Fruit fly (Drosophila melanogaster) whole organism, embryonic: ENCODE results near the gene ps.

ENCODE experiments used
- Asciz ChIP-seq: fragments of 200-800 bp; sonication (Bioruptor generic); optimal IDR thresholded peaks from 2 replicates; lab custom pipeline; 2017; ENCODE audit warnings: missing biosample characterization, mild to moderate bottlenecking, missing genetic modification characterization, missing genetic modification reagents
- CG12104 ChIP-seq: fragments of 200-800 bp; sonication (Bioruptor generic); optimal IDR thresholded peaks from 3 replicates; lab custom pipeline; 2016; ENCODE audit warnings: missing biosample characterization, missing genetic modification characterization
- CG12299 ChIP-seq: fragments of 200-800 bp; sonication (Bioruptor generic); optimal IDR thresholded peaks from 2 replicates; lab custom pipeline; 2018; ENCODE audit warnings: missing biosample characterization, mild to moderate bottlenecking, missing genetic modification characterization
- CG13287 ChIP-seq: fragments of 200-800 bp; sonication (Bioruptor generic); IDR thresholded peaks from 2 replicates; pipeline ENCODE4 v1.3.6; 2022; ENCODE audit warnings: missing biosample characterization, missing genetic modification characterization; ENCODE audit not compliant: partially characterized antibody
- CG1647 ChIP-seq: fragments of 200-800 bp; sonication (Bioruptor generic); optimal IDR thresholded peaks from 3 replicates; lab custom pipeline; 2016; ENCODE audit warnings: missing biosample characterization, missing genetic modification characterization
- CG17802 ChIP-seq: fragments of 200-800 bp; sonication (Bioruptor generic); optimal IDR thresholded peaks from 2 replicates; lab custom pipeline; 2018; ENCODE audit warnings: missing biosample characterization, mild to moderate bottlenecking, missing genetic modification characterization, moderate library complexity
- CG18476 ChIP-seq: fragments of 200-800 bp; sonication (Bioruptor generic); optimal IDR thresholded peaks from 2 replicates; lab custom pipeline; 2016; ENCODE audit warnings: missing biosample characterization, mild to moderate bottlenecking, missing genetic modification characterization
- CG2889 ChIP-seq: fragments of 200-800 bp; sonication (Bioruptor generic); IDR thresholded peaks from 3 replicates; pipeline ENCODE4 v1.3.6; 2022; ENCODE audit warnings: missing biosample characterization, missing genetic modification characterization
- CG6654 ChIP-seq: fragments of 200-800 bp; sonication (Bioruptor generic); optimal IDR thresholded peaks from 2 replicates; lab custom pipeline; 2017; ENCODE audit warnings: missing biosample characterization, mild to moderate bottlenecking, missing genetic modification characterization
- CG7839 ChIP-seq: fragments of 200-800 bp; sonication (Bioruptor generic); optimal IDR thresholded peaks from 3 replicates; lab custom pipeline; 2018; ENCODE audit warnings: missing biosample characterization, mild to moderate bottlenecking, missing genetic modification characterization, moderate library complexity
- Doc2 ChIP-seq: fragments of 200-800 bp; sonication (Bioruptor generic); IDR thresholded peaks from 2 replicates; pipeline ENCODE4 v1.3.6; 2022; ENCODE audit warnings: missing biosample characterization, missing genetic modification characterization
- Eip74EF ChIP-seq, 2 experiments: fragments of 200-800 bp in 1 of 2; fragments of >200 bp in 1 of 2; sonication (Bioruptor generic) in 1 of 2; optimal IDR thresholded peaks; 2 replicates each; lab custom pipeline; 2017 to 2019; ENCODE audit warnings: missing biosample characterization in 2 of 2, missing genetic modification characterization in 2 of 2, mild to moderate bottlenecking in 1 of 2, moderate library complexity in 1 of 2
- HHEX ChIP-seq: fragments of 200-800 bp; sonication (Bioruptor generic); optimal IDR thresholded peaks from 3 replicates; lab custom pipeline; 2017; ENCODE audit warnings: missing biosample characterization, mild to moderate bottlenecking, missing genetic modification characterization, missing genetic modification reagents
- HLH3B ChIP-seq: fragments of 200-800 bp; sonication (Bioruptor generic); IDR thresholded peaks from 2 replicates; pipeline ENCODE4 v1.3.6; 2022; ENCODE audit warnings: missing biosample characterization, missing genetic modification characterization
- HLH4C ChIP-seq: fragments of 200-800 bp; sonication (Bioruptor generic); IDR thresholded peaks from 3 replicates; pipeline ENCODE4 v1.3.6; 2022; ENCODE audit warnings: missing biosample characterization, missing genetic modification characterization; ENCODE audit not compliant: partially characterized antibody
- HLHmδ ChIP-seq: fragments of 200-800 bp; sonication (Bioruptor generic); optimal IDR thresholded peaks from 2 replicates; lab custom pipeline; 2018; ENCODE audit warnings: missing biosample characterization, mild to moderate bottlenecking, missing genetic modification characterization, moderate library complexity
- Hsf ChIP-seq: fragments of 200-800 bp; sonication (Bioruptor generic); optimal IDR thresholded peaks from 3 replicates; lab custom pipeline; 2016; ENCODE audit warnings: missing biosample characterization, missing genetic modification characterization
- MBD-R2 ChIP-seq: fragments of 200-800 bp; sonication (Bioruptor generic); IDR thresholded peaks from 2 replicates; pipeline ENCODE4 v1.3.6; 2022; ENCODE audit warnings: missing biosample characterization, missing genetic modification characterization
- Nf-YA ChIP-seq: fragments of 200-800 bp; sonication (Bioruptor generic); IDR thresholded peaks from 2 replicates; pipeline ENCODE4 v1.3.6; 2022; ENCODE audit warnings: missing biosample characterization, missing genetic modification characterization
- Nf-YB ChIP-seq: fragments of 200-800 bp; sonication (Bioruptor generic); optimal IDR thresholded peaks from 3 replicates; lab custom pipeline; 2019; ENCODE audit warnings: missing biosample characterization, mild to moderate bottlenecking, missing genetic modification characterization, moderate library complexity
- NfI ChIP-seq: fragments of 200-800 bp; sonication (Bioruptor generic); optimal IDR thresholded peaks from 3 replicates; lab custom pipeline; 2018; ENCODE audit warnings: missing biosample characterization, mild to moderate bottlenecking, missing genetic modification characterization, moderate library complexity
- Ptx1 ChIP-seq: fragments of 200-800 bp; sonication (Bioruptor generic); IDR thresholded peaks from 2 replicates; pipeline ENCODE4 v1.3.6; 2022; ENCODE audit warnings: missing biosample characterization, missing genetic modification characterization
- Sox100B ChIP-seq: fragments of 200-800 bp; sonication (Bioruptor generic); optimal IDR thresholded peaks from 3 replicates; lab custom pipeline; 2018; ENCODE audit warnings: missing biosample characterization, mild to moderate bottlenecking, missing genetic modification characterization
- Sox102F ChIP-seq: fragments of 200-800 bp; sonication (Bioruptor generic); optimal IDR thresholded peaks from 2 replicates; lab custom pipeline; 2018; ENCODE audit warnings: missing biosample characterization, mild to moderate bottlenecking, missing genetic modification characterization, moderate library complexity
- Vsx1 ChIP-seq: fragments of 200-800 bp; sonication (Bioruptor generic); optimal IDR thresholded peaks from 2 replicates; lab custom pipeline; 2017; ENCODE audit warnings: missing biosample characterization, mild to moderate bottlenecking, missing genetic modification characterization, missing genetic modification reagents
- YL-1 ChIP-seq: fragments of 200-800 bp; sonication (Bioruptor generic); optimal IDR thresholded peaks from 3 replicates; lab custom pipeline; 2017; ENCODE audit warnings: missing biosample characterization, mild to moderate bottlenecking, missing genetic modification characterization
- bigmax ChIP-seq: fragments of 200-800 bp; sonication (Bioruptor generic); optimal IDR thresholded peaks from 2 replicates; lab custom pipeline; 2018; ENCODE audit warnings: missing biosample characterization, mild to moderate bottlenecking, missing genetic modification characterization
- bsh ChIP-seq, 2 experiments: fragments of 200-800 bp; sonication (Bioruptor generic); optimal IDR thresholded peaks; 2 replicates each; lab custom pipeline; 2017 to 2018; ENCODE audit warnings: mild to moderate bottlenecking in 2 of 2, missing biosample characterization in 2 of 2, missing genetic modification characterization in 2 of 2, moderate library complexity in 1 of 2
- cato ChIP-seq: fragments of 200-800 bp; sonication (Bioruptor generic); optimal IDR thresholded peaks from 2 replicates; lab custom pipeline; 2016; ENCODE audit warnings: missing biosample characterization, missing genetic modification characterization, borderline replicate concordance
- dati ChIP-seq: fragments of 200-800 bp; sonication (Bioruptor generic); IDR thresholded peaks from 2 replicates; pipeline ENCODE4 v1.3.6; 2022; ENCODE audit warnings: missing biosample characterization, missing genetic modification characterization
- dysf ChIP-seq: fragments of 200-800 bp; sonication (Bioruptor generic); IDR thresholded peaks from 3 replicates; pipeline ENCODE4 v1.3.6; 2022; ENCODE audit warnings: missing biosample characterization, missing genetic modification characterization
- esg ChIP-seq: fragments of 200-800 bp; sonication (Bioruptor generic); conservative IDR thresholded peaks from 2 replicates; pipeline ENCODE4 v1.3.6; 2022; ENCODE audit warnings: missing biosample characterization, missing genetic modification characterization
- fd3F ChIP-seq: fragments of 200-800 bp; sonication (Bioruptor generic); optimal IDR thresholded peaks from 2 replicates; lab custom pipeline; 2018; ENCODE audit warnings: missing biosample characterization, mild to moderate bottlenecking, missing genetic modification characterization, moderate library complexity
- grn ChIP-seq: fragments of 200-800 bp; sonication (Bioruptor generic); optimal IDR thresholded peaks from 3 replicates; lab custom pipeline; 2017; ENCODE audit warnings: missing biosample characterization, missing genetic modification characterization
- gsb-n ChIP-seq: fragments of 200-800 bp; sonication (Bioruptor generic); optimal IDR thresholded peaks from 3 replicates; lab custom pipeline; 2018; ENCODE audit warnings: missing biosample characterization, mild to moderate bottlenecking, missing genetic modification characterization
- kni ChIP-seq: fragments of 200-800 bp; sonication (Bioruptor generic); optimal IDR thresholded peaks from 3 replicates; lab custom pipeline; 2017; ENCODE audit warnings: mild to moderate bottlenecking, missing biosample characterization, missing genetic modification reagents, missing genetic modification characterization
- luna ChIP-seq: fragments of 200-800 bp; sonication (Bioruptor generic); optimal IDR thresholded peaks from 2 replicates; lab custom pipeline; 2016; ENCODE audit warnings: missing biosample characterization, missing genetic modification characterization
- mam ChIP-seq: fragments of 200-800 bp; sonication (Bioruptor generic); optimal IDR thresholded peaks from 3 replicates; lab custom pipeline; 2016; ENCODE audit warnings: missing biosample characterization, missing genetic modification characterization
- org-1 ChIP-seq: fragments of 200-800 bp; sonication (Bioruptor generic); optimal IDR thresholded peaks from 2 replicates; lab custom pipeline; 2017; ENCODE audit warnings: missing biosample characterization, missing genetic modification characterization
- pan ChIP-seq, 4 experiments: fragments of >200 bp in 3 of 4; fragments of 200-800 bp in 1 of 4; sonication (Bioruptor generic) in 1 of 4; optimal IDR thresholded peaks in 3 of 4; IDR thresholded peaks in 1 of 4; 2 replicates each; pipeline versions ENCODE4 v1.3.6 to Lab custom; 2017 to 2022; ENCODE audit warnings: missing biosample characterization in 2 of 4, missing genetic modification characterization in 2 of 4, mixed read lengths in 1 of 4
- row ChIP-seq: fragments of 200-800 bp; sonication (Bioruptor generic); IDR thresholded peaks from 3 replicates; pipeline ENCODE4 v1.3.6; 2022; ENCODE audit warnings: missing biosample characterization, missing genetic modification characterization
- sens ChIP-seq: fragments of 200-800 bp; sonication (Bioruptor generic); peaks from one replicate; lab custom pipeline; 2016; ENCODE audit warnings: missing biosample characterization, missing genetic modification characterization
- sim ChIP-seq: fragments of 200-800 bp; sonication (Bioruptor generic); IDR thresholded peaks from 2 replicates; pipeline ENCODE4 v1.3.6; 2022; ENCODE audit warnings: missing biosample characterization, missing genetic modification characterization
- slbo ChIP-seq: fragments of 200-800 bp; sonication (Bioruptor generic); IDR thresholded peaks from 2 replicates; pipeline ENCODE4 v1.3.6; 2022; ENCODE audit warnings: missing biosample characterization, missing genetic modification characterization
- trem ChIP-seq: fragments of 200-800 bp; optimal IDR thresholded peaks from 3 replicates; lab custom pipeline; 2019; ENCODE audit warnings: missing biosample characterization, mild to moderate bottlenecking, missing genetic modification characterization, moderate library complexity
- wdn ChIP-seq: fragments of 200-800 bp; sonication (Bioruptor generic); IDR thresholded peaks from 2 replicates; pipeline ENCODE4 v1.3.6; 2022; ENCODE audit warnings: missing biosample characterization, missing genetic modification characterization
- z ChIP-seq: fragments of 200-800 bp; sonication (Bioruptor generic); IDR thresholded peaks from 3 replicates; pipeline ENCODE4 v1.3.6; 2022; ENCODE audit warnings: missing biosample characterization, missing genetic modification characterization

The ps gene

DNA sequence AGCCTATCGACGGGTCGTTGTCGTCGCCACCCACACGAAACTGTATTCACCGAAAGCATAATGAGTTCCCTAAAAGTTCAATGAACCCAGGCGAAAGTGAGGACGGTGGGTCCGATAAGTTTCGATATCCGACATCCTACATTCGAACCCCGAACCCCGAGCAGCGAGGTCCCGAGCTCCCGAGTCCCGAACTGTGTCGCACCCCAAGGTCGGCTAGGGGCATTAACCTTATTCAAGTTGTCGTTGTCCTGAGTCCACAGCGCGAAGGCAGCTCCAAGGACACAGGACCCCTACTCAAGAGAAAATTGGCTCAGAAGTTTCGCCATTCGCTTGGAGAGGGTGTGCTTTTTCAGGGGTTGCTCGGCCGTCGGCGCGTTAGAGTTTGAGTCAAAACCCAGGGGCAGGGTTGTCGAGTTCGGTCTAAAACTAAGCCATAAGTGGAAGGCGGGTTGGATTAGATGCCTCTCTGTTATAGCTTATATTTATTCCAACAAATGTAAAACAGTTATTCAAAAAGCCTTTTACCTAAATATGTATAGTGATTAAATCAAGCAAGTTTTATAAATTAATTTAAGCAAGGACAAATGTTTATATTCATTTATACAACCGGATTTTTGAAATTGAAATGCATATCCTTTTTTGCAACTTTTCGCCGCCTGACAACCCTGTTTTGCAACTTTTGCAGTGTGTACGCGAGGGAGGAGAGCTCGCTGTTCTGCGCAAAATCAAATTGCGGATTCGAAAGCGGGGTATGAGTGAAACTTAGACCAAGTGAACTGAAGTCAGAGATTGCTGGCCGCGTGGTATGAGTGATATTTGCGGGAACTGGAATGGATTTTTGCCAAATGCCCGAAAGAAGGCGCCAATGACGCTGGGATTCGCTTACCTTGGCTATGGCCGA lies 41.9 kb downstream of the ps start (continued):
- no peak for TF ChIP-seq HLH4C
- peak; percentile 82 for TF ChIP-seq sens (GFP tag; lab: Kevin White, UChicago)
- TF ChIP-seq grn (GFP tag; lab: Kevin White, UChicago) = no peak
- peak; percentile 55 for TF ChIP-seq Sox102F (GFP tag; lab: Kevin White, UChicago)
- TF ChIP-seq YL-1 (GFP tag; lab: Kevin White, UChicago) = no peak
- no peak; the same call in 1 of the 2 replicates for TF ChIP-seq MBD-R2 (GFP tag; lab: Robert Waterston, UW)
- TF ChIP-seq Asciz (GFP tag; lab: Kevin White, UChicago) = peak; percentile 63
- peak; percentile 65 for TF ChIP-seq Hsf (GFP tag; lab: Kevin White, UChicago)
- no peak for TF ChIP-seq pan (optimal IDR thresholded peaks at IDR 0.05; lab: Kevin White, UChicago)
- TF ChIP-seq pan (GFP tag; optimal IDR thresholded peaks at IDR 0.05 in 1 of 2, IDR thresholded peaks at IDR 0.05 in 1 of 2) = peak in 1 of 2 experiments; percentile 59
- peak; percentile 79; the same call in 2 of the 3 replicates for TF ChIP-seq dysf (GFP tag; lab: Robert Waterston, UW)
- TF ChIP-seq dati (GFP tag; lab: Robert Waterston, UW) = no peak
- peak; percentile 45 for TF ChIP-seq esg (GFP tag; lab: Robert Waterston, UW)
- no peak for TF ChIP-seq gsb-n (tag; lab: Kevin White, UChicago)
- peak; percentile 80 for TF ChIP-seq CG12299 (tag; lab: Kevin White, UChicago)
- TF ChIP-seq NfI (GFP tag; lab: Kevin White, UChicago) = peak; percentile 72
- no peak for TF ChIP-seq HLHmδ
- peak; percentile 9 for TF ChIP-seq kni (GFP tag; lab: Kevin White, UChicago)
- TF ChIP-seq luna (GFP tag; lab: Kevin White, UChicago) = no peak
- TF ChIP-seq fd3F (GFP tag; lab: Kevin White, UChicago) = peak; percentile 67
- peak; percentile 29 for TF ChIP-seq CG6654 (GFP tag; lab: Kevin White, UChicago)
- TF ChIP-seq org-1 (GFP tag; lab: Kevin White, UChicago) = peak; percentile 79
- TF ChIP-seq Nf-YB (GFP tag; lab: Kevin White, UChicago) = peak; percentile 40
- TF ChIP-seq Vsx1 (GFP tag; lab: Kevin White, UChicago) = peak; percentile 39
- TF ChIP-seq CG1647 (GFP tag; lab: Kevin White, UChicago) = no peak
- TF ChIP-seq CG13287 (GFP tag; lab: Robert Waterston, UW) = no peak
- TF ChIP-seq sim (GFP tag; lab: Robert Waterston, UW) = no peak
- peak; percentile 73 for TF ChIP-seq Ptx1
- 0 out of 2 replicates have a peak, but pooled peaks have one; percentile 28 for TF ChIP-seq wdn (GFP tag; lab: Robert Waterston, UW)
- TF ChIP-seq trem = peak; percentile 18
- TF ChIP-seq HHEX = peak; percentile 82
- peak; percentile 82 for TF ChIP-seq row (GFP tag; lab: Robert Waterston, UW)
- peak; percentile 82; the same call in 2 of the 3 replicates for TF ChIP-seq z (GFP tag; lab: Robert Waterston, UW)
- TF ChIP-seq HLH3B (GFP tag; lab: Robert Waterston, UW) = peak; percentile 57; the same call in 1 of the 2 replicates
- TF ChIP-seq CG17802 (tag; lab: Kevin White, UChicago) = no peak
- no peak for TF ChIP-seq Nf-YA (GFP tag; lab: Robert Waterston, UW)
- peak in 1 of 2 experiments; percentile 59 for TF ChIP-seq bsh (GFP tag; optimal IDR thresholded peaks at IDR 0.05; lab: Kevin White, UChicago)
- peak; percentile 81 for TF ChIP-seq CG7839
- TF ChIP-seq slbo = peak; percentile 74
- no peak for TF ChIP-seq CG2889
- TF ChIP-seq CG12104 (GFP tag; lab: Kevin White, UChicago) = peak; percentile 23
- peak in 1 of 2 experiments; percentile 37 for TF ChIP-seq Eip74EF (GFP tag; optimal IDR thresholded peaks at IDR 0.05; lab: Kevin White, UChicago)
- TF ChIP-seq bigmax (GFP tag; lab: Kevin White, UChicago) = no peak
- peak; percentile 44 for TF ChIP-seq CG18476 (GFP tag; lab: Kevin White, UChicago)
- TF ChIP-seq Doc2 (GFP tag; lab: Robert Waterston, UW) = no peak
- TF ChIP-seq mam (GFP tag; lab: Kevin White, UChicago) = peak; percentile 50
- peak; percentile 75 for TF ChIP-seq Sox100B (GFP tag; lab: Kevin White, UChicago)
- TF ChIP-seq cato (GFP tag; lab: Kevin White, UChicago) = no peak
